Worm (Caenorhabditis elegans) whole organism, L4 larva: Measurements from ENCODE around the gene cccp-1.

ENCODE experiments used
- F44E2.7 ChIP-seq: fragments of 200-800 bp; sonication (Bioruptor generic); IDR thresholded peaks from 2 replicates; pipeline ENCODE4 v2.1.2; 2022; ENCODE audit warnings: missing genetic modification characterization, missing compliant biosample characterization
- aha-1 ChIP-seq: fragments of 150-350 bp; peaks from one replicate; lab custom pipeline; 2014; ENCODE audit warnings: missing biosample characterization, missing genetic modification characterization
- attf-4 ChIP-seq: sonication (generic microtip); optimal IDR thresholded peaks from 3 replicates; lab custom pipeline; 2017; ENCODE audit warnings: missing biosample characterization, missing genetic modification characterization
- ceh-20 ChIP-seq: fragments of 200-800 bp; sonication (Bioruptor generic); IDR thresholded peaks from 2 replicates; pipeline ENCODE4 v1.3.6; 2022; ENCODE audit warnings: missing genetic modification reagents, missing genetic modification characterization, missing compliant biosample characterization
- ceh-28 ChIP-seq: fragments of 150-350 bp; optimal IDR thresholded peaks from 2 replicates; lab custom pipeline; 2014; ENCODE audit warnings: missing biosample characterization, missing genetic modification reagents, missing genetic modification characterization
- ceh-32 ChIP-seq: sonication (generic microtip); optimal IDR thresholded peaks from 2 replicates; lab custom pipeline; 2016; ENCODE audit warnings: mild to moderate bottlenecking, missing genetic modification characterization, missing compliant biosample characterization; ENCODE audit not compliant: poor library complexity
- ceh-62 ChIP-seq: sonication (generic microtip); optimal IDR thresholded peaks from 2 replicates; lab custom pipeline; 2017; ENCODE audit warnings: missing biosample characterization, missing genetic modification characterization
- cey-2 ChIP-seq: sonication (generic microtip); optimal IDR thresholded peaks from 3 replicates; lab custom pipeline; 2017; ENCODE audit warnings: missing genetic modification characterization, mild to moderate bottlenecking, missing compliant biosample characterization, antibody characterized with exemption, borderline replicate concordance; ENCODE audit not compliant: insufficient read depth
- daf-19 ChIP-seq: fragments of 200-800 bp; sonication (Bioruptor generic); conservative IDR thresholded peaks from 2 replicates; pipeline ENCODE4 v1.3.6; 2022; ENCODE audit warnings: missing genetic modification characterization, missing compliant biosample characterization
- daf-8 ChIP-seq: fragments of 200-800 bp; sonication (Bioruptor generic); IDR thresholded peaks from 2 replicates; pipeline ENCODE4 v1.3.6; 2022; ENCODE audit warnings: missing genetic modification characterization, missing compliant biosample characterization
- dmd-6 ChIP-seq: fragments of 200-800 bp; sonication (Bioruptor generic); IDR thresholded peaks from 2 replicates; pipeline ENCODE4 v1.3.6; 2022; ENCODE audit warnings: missing genetic modification reagents, missing genetic modification characterization, missing compliant biosample characterization
- dmd-9 ChIP-seq: fragments of 200-800 bp; sonication (Bioruptor generic); IDR thresholded peaks from 2 replicates; pipeline ENCODE4 v1.3.6; 2022; ENCODE audit warnings: missing genetic modification reagents, missing genetic modification characterization, missing compliant biosample characterization
- dpl-1 ChIP-seq: fragments of 150-350 bp; optimal IDR thresholded peaks from 2 replicates; lab custom pipeline; 2014; ENCODE audit warnings: missing biosample characterization, missing genetic modification reagents, missing genetic modification characterization
- fos-1 ChIP-seq: fragments of 150-350 bp; optimal IDR thresholded peaks from 2 replicates; lab custom pipeline; 2014; ENCODE audit warnings: missing biosample characterization, missing genetic modification characterization
- gei-8 ChIP-seq: fragments of 200-800 bp; sonication (Bioruptor generic); optimal IDR thresholded peaks from 2 replicates; lab custom pipeline; 2018; ENCODE audit warnings: mild to moderate bottlenecking, missing genetic modification characterization, missing compliant biosample characterization
- hlh-30 ChIP-seq: sonication (generic microtip); optimal IDR thresholded peaks from 2 replicates; lab custom pipeline; 2017; ENCODE audit warnings: antibody characterized with exemption, mild to moderate bottlenecking, missing genetic modification characterization, missing compliant biosample characterization; ENCODE audit not compliant: insufficient read depth
- hmg-1.1 ChIP-seq: fragments of 200-800 bp; sonication (Bioruptor generic); IDR thresholded peaks from 2 replicates; pipeline ENCODE4 v1.3.6; 2022; ENCODE audit warnings: missing genetic modification reagents, missing genetic modification characterization, missing compliant biosample characterization
- lim-7 ChIP-seq: fragments of 200-800 bp; sonication (Bioruptor generic); IDR thresholded peaks from 2 replicates; pipeline ENCODE4 v1.3.6; 2022; ENCODE audit warnings: missing genetic modification characterization, missing compliant biosample characterization
- lin-1 ChIP-seq: fragments of 200-800 bp; sonication (Bioruptor generic); IDR thresholded peaks from 2 replicates; pipeline ENCODE4 v1.3.6; 2022; ENCODE audit warnings: missing genetic modification reagents, missing genetic modification characterization, missing compliant biosample characterization
- lin-13 ChIP-seq: fragments of 150-350 bp; optimal IDR thresholded peaks from 2 replicates; lab custom pipeline; 2014; ENCODE audit warnings: missing biosample characterization, missing genetic modification reagents, missing genetic modification characterization
- lin-38 ChIP-seq: fragments of 200-800 bp; sonication (Bioruptor generic); IDR thresholded peaks from 2 replicates; pipeline ENCODE4 v1.3.6; 2022; ENCODE audit warnings: missing genetic modification reagents, missing genetic modification characterization, missing compliant biosample characterization
- lin-39 ChIP-seq: fragments of 150-350 bp; optimal IDR thresholded peaks from 2 replicates; lab custom pipeline; 2014; ENCODE audit warnings: missing biosample characterization, missing genetic modification reagents, missing genetic modification characterization
- lir-3 ChIP-seq: sonication (generic microtip); optimal IDR thresholded peaks from 2 replicates; lab custom pipeline; 2016; ENCODE audit warnings: mild to moderate bottlenecking, missing genetic modification characterization, missing compliant biosample characterization
- lsy-2 ChIP-seq, 2 experiments: fragments of 150-350 bp in 1 of 2; sonication (generic microtip) in 1 of 2; optimal IDR thresholded peaks; 2 replicates each; lab custom pipeline; 2014 to 2017; ENCODE audit warnings: missing biosample characterization in 2 of 2, missing genetic modification characterization in 2 of 2
- madf-9 ChIP-seq: fragments of 200-800 bp; sonication (Bioruptor generic); conservative IDR thresholded peaks from 2 replicates; pipeline ENCODE4 v1.3.6; 2022; ENCODE audit warnings: missing genetic modification reagents, missing genetic modification characterization, missing compliant biosample characterization
- mdt-29 ChIP-seq: fragments of 200-800 bp; sonication (Bioruptor generic); IDR thresholded peaks from 2 replicates; pipeline ENCODE4 v1.3.6; 2022; ENCODE audit warnings: missing genetic modification reagents, missing genetic modification characterization, missing compliant biosample characterization
- mep-1 ChIP-seq: fragments of 150-350 bp; sonication (generic microtip); optimal IDR thresholded peaks from 3 replicates; lab custom pipeline; 2014; ENCODE audit warnings: missing biosample characterization, missing genetic modification characterization
- mxl-3 ChIP-seq: fragments of 200-800 bp; sonication (Bioruptor generic); optimal IDR thresholded peaks from 2 replicates; lab custom pipeline; 2018; ENCODE audit warnings: mild to moderate bottlenecking, missing genetic modification characterization, missing compliant biosample characterization
- nhr-10 ChIP-seq: fragments of 150-350 bp; optimal IDR thresholded peaks from 2 replicates; lab custom pipeline; 2014; ENCODE audit warnings: missing biosample characterization, missing genetic modification characterization
- nhr-111 ChIP-seq: fragments of 200-800 bp; sonication (Bioruptor generic); optimal IDR thresholded peaks from 2 replicates; lab custom pipeline; 2018; ENCODE audit warnings: mild to moderate bottlenecking, missing genetic modification characterization, missing compliant biosample characterization
- nhr-237 ChIP-seq: sonication (generic microtip); optimal IDR thresholded peaks from 2 replicates; lab custom pipeline; 2017; ENCODE audit warnings: missing biosample characterization, missing genetic modification characterization
- nhr-28 ChIP-seq: fragments of 150-350 bp; optimal IDR thresholded peaks from 2 replicates; lab custom pipeline; 2014; ENCODE audit warnings: missing biosample characterization, missing genetic modification characterization
- nhr-42 ChIP-seq: fragments of 200-800 bp; sonication (Bioruptor generic); IDR thresholded peaks from 2 replicates; pipeline ENCODE4 v1.3.6; 2022; ENCODE audit warnings: missing genetic modification characterization, missing compliant biosample characterization
- nhr-48 ChIP-seq: sonication (generic microtip); optimal IDR thresholded peaks from 2 replicates; lab custom pipeline; 2016; ENCODE audit warnings: mild to moderate bottlenecking, missing genetic modification characterization, missing compliant biosample characterization
- nhr-6 ChIP-seq: fragments of 150-350 bp; optimal IDR thresholded peaks from 2 replicates; lab custom pipeline; 2014; ENCODE audit warnings: missing biosample characterization, missing genetic modification characterization
- nhr-77 ChIP-seq: fragments of 150-350 bp; optimal IDR thresholded peaks from 2 replicates; lab custom pipeline; 2014; ENCODE audit warnings: missing biosample characterization, missing genetic modification characterization
- rbr-2 ChIP-seq: sonication (generic microtip); optimal IDR thresholded peaks from 2 replicates; lab custom pipeline; 2016; ENCODE audit warnings: missing genotype, missing genetic modification characterization, missing compliant biosample characterization
- skn-1 ChIP-seq: fragments of 150-350 bp; optimal IDR thresholded peaks from 2 replicates; lab custom pipeline; 2014; ENCODE audit warnings: missing biosample characterization, missing genetic modification characterization
- spr-1 ChIP-seq: sonication (generic microtip); optimal IDR thresholded peaks from 2 replicates; lab custom pipeline; 2016; ENCODE audit warnings: mild to moderate bottlenecking, missing genetic modification characterization, missing compliant biosample characterization
- tag-97 ChIP-seq: fragments of 200-800 bp; sonication (Bioruptor generic); IDR thresholded peaks from 2 replicates; pipeline ENCODE4 v1.3.6; 2022; ENCODE audit warnings: missing genetic modification characterization, missing compliant biosample characterization
- tra-1 ChIP-seq: fragments of 200-800 bp; sonication (Bioruptor generic); IDR thresholded peaks from 2 replicates; pipeline ENCODE4 v1.3.6; 2022; ENCODE audit warnings: missing genetic modification reagents, missing genetic modification characterization, missing compliant biosample characterization
- unc-39 ChIP-seq: sonication (generic microtip); optimal IDR thresholded peaks from 2 replicates; lab custom pipeline; 2017; ENCODE audit warnings: missing biosample characterization, missing genetic modification characterization
- unc-62 ChIP-seq, 3 experiments: fragments of 150-350 bp in 1 of 3; sonication (generic microtip); optimal IDR thresholded peaks in 2 of 3; peaks in 1 of 3; 1 replicate in 1 of 3; 2 replicates in 2 of 3; lab custom pipeline; 2014 to 2017; ENCODE audit warnings: missing biosample characterization in 3 of 3, missing genetic modification characterization in 3 of 3, missing genetic modification reagents in 3 of 3, missing genotype in 1 of 3
- vab-7 ChIP-seq: fragments of 200-800 bp; sonication (Bioruptor generic); IDR thresholded peaks from 2 replicates; pipeline ENCODE4 v1.3.6; 2022; ENCODE audit warnings: missing genetic modification reagents, missing genetic modification characterization, missing compliant biosample characterization
- zag-1 ChIP-seq: fragments of 150-350 bp; optimal IDR thresholded peaks from 2 replicates; lab custom pipeline; 2014; ENCODE audit warnings: missing biosample characterization, missing genetic modification characterization
- zip-2 ChIP-seq: fragments of 150-350 bp; optimal IDR thresholded peaks from 2 replicates; lab custom pipeline; 2014; ENCODE audit warnings: missing biosample characterization, missing genetic modification characterization
- ztf-11 ChIP-seq: fragments of 150-350 bp; optimal IDR thresholded peaks from 2 replicates; lab custom pipeline; 2014; ENCODE audit warnings: missing biosample characterization, missing genetic modification characterization

Gene cccp-1

DNA sequence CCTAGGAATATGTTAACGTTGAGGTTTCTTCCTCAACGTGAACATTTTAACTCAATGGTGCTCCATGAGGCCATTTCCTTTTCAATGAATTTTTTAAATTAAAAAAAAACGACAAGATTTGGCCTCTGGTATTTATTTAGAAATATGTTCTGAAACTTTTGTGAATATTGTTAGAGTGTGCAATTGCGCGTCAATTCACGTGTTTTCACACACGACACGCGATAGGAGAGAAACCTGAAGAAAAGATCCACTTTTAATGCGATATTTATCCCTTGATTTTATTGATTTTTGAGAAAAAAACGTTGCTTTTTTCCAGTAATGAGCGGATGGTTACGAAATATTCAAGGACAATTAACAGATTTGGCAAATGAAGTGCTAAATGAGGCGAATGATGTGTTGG, 26.6 kb downstream of the cccp-1 start, which contains the start of gene sql-1 (continued):
- no peak for TF ChIP-seq mxl-3 (GFP tag; lab: Kevin White, UChicago)
- TF ChIP-seq vab-7 (GFP tag; lab: Robert Waterston, UW): no peak
- no peak for TF ChIP-seq spr-1 (tag; lab: Kevin White, UChicago)
- TF ChIP-seq hlh-30 (tag; lab: Kevin White, UChicago): no peak
- TF ChIP-seq zip-2 (tag; lab: Kevin White, UChicago): no peak
- TF ChIP-seq zag-1 (tag; lab: Kevin White, UChicago): no peak
- no peak for TF ChIP-seq lim-7
- no peak for TF ChIP-seq lin-39 (tag; lab: Kevin White, UChicago)
- no peak for TF ChIP-seq skn-1 (tag; lab: Kevin White, UChicago)
- peak; percentile 72 for TF ChIP-seq lin-38 (GFP tag; lab: Robert Waterston, UW)
- no peak for TF ChIP-seq nhr-28
- no peak for TF ChIP-seq mep-1 (tag; lab: Kevin White, UChicago)
- TF ChIP-seq lsy-2 (tag; optimal IDR thresholded peaks at IDR 0.05; lab: Kevin White, UChicago): peak in 1 of 2 experiments; percentile 34
- no peak for TF ChIP-seq daf-8 (GFP tag; lab: Robert Waterston, UW)
- no peak for TF ChIP-seq dmd-9 (GFP tag; lab: Robert Waterston, UW)
- no peak for TF ChIP-seq nhr-237 (tag; lab: Kevin White, UChicago)
- no peak for TF ChIP-seq nhr-48 (tag; lab: Kevin White, UChicago)
- TF ChIP-seq gei-8 (GFP tag; lab: Kevin White, UChicago): no peak
- no peak for TF ChIP-seq ztf-11 (tag; lab: Kevin White, UChicago)
- no peak for TF ChIP-seq ceh-32
- no peak for TF ChIP-seq mdt-29 (GFP tag; lab: Robert Waterston, UW)
- TF ChIP-seq rbr-2 (tag; lab: Kevin White, UChicago): no peak
- TF ChIP-seq ceh-62 (tag; lab: Kevin White, UChicago): no peak
- no peak for TF ChIP-seq madf-9 (GFP tag; lab: Robert Waterston, UW)
- no peak for TF ChIP-seq daf-19 (GFP tag; lab: Robert Waterston, UW)
- TF ChIP-seq lin-1: no peak
- no peak for TF ChIP-seq unc-39 (tag; lab: Kevin White, UChicago)
- no peak for TF ChIP-seq nhr-42 (GFP tag; lab: Robert Waterston, UW)
- no peak for TF ChIP-seq lir-3 (tag; lab: Kevin White, UChicago)
- peak; percentile 27 for TF ChIP-seq dpl-1 (GFP tag; lab: Kevin White, UChicago)

DNA sequence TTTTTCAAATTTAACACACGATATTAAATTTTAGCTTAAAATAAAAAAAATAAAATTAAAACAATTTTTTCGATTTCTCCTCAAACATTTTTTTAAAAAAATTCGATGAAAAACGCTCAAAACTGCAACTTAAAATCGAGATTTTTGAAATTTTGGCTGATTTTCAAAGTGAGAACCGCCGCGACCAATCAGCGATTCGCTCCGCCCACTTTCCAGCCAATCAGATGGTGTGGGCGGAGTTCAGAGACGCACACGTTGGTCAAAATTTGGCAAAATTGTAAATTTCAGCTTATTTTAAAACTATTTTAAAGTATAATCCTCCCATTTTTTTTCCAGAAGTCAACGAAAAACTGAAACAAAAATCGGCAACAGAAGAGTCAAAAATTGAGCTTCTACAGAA, 37.8 kb downstream of the cccp-1 start:
- TF ChIP-seq unc-62 (GFP tag; optimal IDR thresholded peaks at IDR 0.05 in 1 of 2; lab: Kevin White, UChicago) (peak in 1 of 2 experiments; percentile 28), unc-62 (tag; optimal IDR thresholded peaks at IDR 0.05; lab: Kevin White, UChicago) (no peak), nhr-42 (GFP tag; lab: Robert Waterston, UW) (no peak)
- TF ChIP-seq, all 104 proteins: peak for 1

DNA sequence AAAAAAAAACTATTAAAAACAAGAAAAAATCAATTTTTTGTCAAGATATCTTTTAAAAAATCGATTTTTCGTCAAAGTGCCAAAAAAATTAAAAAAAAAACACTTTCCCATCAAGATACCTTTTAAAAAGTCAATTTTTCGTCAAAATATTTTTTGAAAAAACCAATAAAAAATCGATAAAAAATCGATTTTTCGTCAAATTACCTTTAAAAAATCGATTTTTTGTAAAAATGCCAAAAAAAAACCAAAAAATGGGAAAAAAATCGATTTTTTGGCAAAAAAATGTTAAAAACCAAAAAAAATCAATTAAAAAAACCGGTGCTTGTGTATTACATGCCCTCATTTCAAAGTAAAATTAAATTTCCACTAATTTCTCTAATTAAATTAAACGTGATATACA, 45.0 kb downstream of the cccp-1 start:
- TF ChIP-seq lsy-2 (tag; optimal IDR thresholded peaks at IDR 0.05; lab: Kevin White, UChicago): no peak
- TF ChIP-seq ceh-28: peak; percentile 94
- no peak for TF ChIP-seq attf-4
- no peak for TF ChIP-seq tra-1 (GFP tag; lab: Robert Waterston, UW)
- no peak for TF ChIP-seq cey-2 (tag; lab: Kevin White, UChicago)
- TF ChIP-seq tag-97 (GFP tag; lab: Robert Waterston, UW): no peak

DNA sequence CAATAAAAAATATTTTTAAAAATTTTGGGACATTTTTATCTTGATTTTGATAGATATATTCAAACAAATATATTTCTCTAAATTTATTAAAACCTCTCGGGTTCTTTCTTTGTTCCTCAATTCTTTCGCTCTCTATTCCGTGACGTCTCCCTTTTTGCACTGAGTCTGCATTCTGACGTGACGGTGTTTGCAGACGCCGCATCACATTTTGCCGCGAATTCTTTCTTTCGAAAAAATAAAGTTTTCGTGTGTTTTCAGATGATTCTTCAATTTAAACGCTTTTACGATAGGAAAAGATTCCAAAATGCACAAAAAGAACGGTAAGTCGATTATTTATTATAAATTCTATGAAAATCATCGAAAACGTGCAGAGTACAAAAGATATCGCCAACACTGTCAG, 55.4 kb downstream of the cccp-1 start:
- TF ChIP-seq fos-1 (no peak), nhr-28 (no peak), tra-1 (GFP tag; lab: Robert Waterston, UW) (no peak), nhr-10 (no peak), F44E2.7 (GFP tag; lab: Robert Waterston, UW) (no peak), zag-1 (tag; lab: Kevin White, UChicago) (no peak), dmd-6 (GFP tag; lab: Robert Waterston, UW) (no peak), ceh-20 (GFP tag; lab: Robert Waterston, UW) (no peak), hmg-1.1 (GFP tag; lab: Robert Waterston, UW) (peak; percentile 69), nhr-6 (tag; lab: Kevin White, UChicago) (no peak), zip-2 (tag; lab: Kevin White, UChicago) (no peak), ceh-62 (tag; lab: Kevin White, UChicago) (no peak), daf-8 (GFP tag; lab: Robert Waterston, UW) (no peak), nhr-111 (no peak), aha-1 (tag; lab: Kevin White, UChicago) (no peak), nhr-237 (tag; lab: Kevin White, UChicago) (no peak), lin-13 (no peak), ceh-28 (no peak), nhr-77 (no peak)
